Worm (Caenorhabditis elegans) whole organism, L4 larva: Measurements from ENCODE around the gene ZK250.14.
A peak's percentile ranks its signal among the peaks of the same experiment; 100 is the strongest.

Experiments
- D1046.2 ChIP-seq: fragments of 200-800 bp; sonication (Bioruptor generic); IDR thresholded peaks from 2 replicates; pipeline ENCODE4 v1.3.6; 2022; ENCODE audit warnings: missing genetic modification characterization, missing compliant biosample characterization
- F26F4.8 ChIP-seq: fragments of 200-800 bp; sonication (Bioruptor generic); conservative IDR thresholded peaks from 2 replicates; pipeline ENCODE4 v1.3.6; 2022; ENCODE audit warnings: missing genetic modification characterization, missing compliant biosample characterization
- F49E8.2 ChIP-seq: sonication (generic microtip); optimal IDR thresholded peaks from 2 replicates; lab custom pipeline; 2016; ENCODE audit warnings: missing compliant biosample characterization, mild to moderate bottlenecking, missing genetic modification characterization, borderline replicate concordance
- R02D3.7 ChIP-seq: fragments of 150-350 bp; sonication (generic microtip); optimal IDR thresholded peaks from 3 replicates; lab custom pipeline; 2014; ENCODE audit warnings: missing biosample characterization, missing genetic modification characterization
- T20F7.1 ChIP-seq: fragments of 200-800 bp; sonication (Bioruptor generic); optimal IDR thresholded peaks from 2 replicates; lab custom pipeline; 2018; ENCODE audit warnings: mild to moderate bottlenecking, missing genetic modification characterization, missing compliant biosample characterization
- T26A8.4 ChIP-seq: fragments of 200-800 bp; sonication (Bioruptor generic); IDR thresholded peaks from 2 replicates; pipeline ENCODE4 v1.3.6; 2022; ENCODE audit warnings: missing genetic modification characterization, missing compliant biosample characterization
- ZK337.2 ChIP-seq: fragments of 200-800 bp; sonication (Bioruptor generic); IDR thresholded peaks from 2 replicates; pipeline ENCODE4 v1.3.6; 2022; ENCODE audit warnings: missing genetic modification reagents, missing genetic modification characterization, missing compliant biosample characterization
- ama-1 ChIP-seq: fragments of 150-350 bp; optimal IDR thresholded peaks from 2 replicates; lab custom pipeline; 2014; ENCODE audit warnings: inconsistent platforms, mixed read lengths
- attf-4 ChIP-seq: sonication (generic microtip); optimal IDR thresholded peaks from 3 replicates; lab custom pipeline; 2017; ENCODE audit warnings: missing biosample characterization, missing genetic modification characterization
- ceh-20 ChIP-seq: fragments of 200-800 bp; sonication (Bioruptor generic); IDR thresholded peaks from 2 replicates; pipeline ENCODE4 v1.3.6; 2022; ENCODE audit warnings: missing genetic modification reagents, missing genetic modification characterization, missing compliant biosample characterization
- ceh-62 ChIP-seq: sonication (generic microtip); optimal IDR thresholded peaks from 2 replicates; lab custom pipeline; 2017; ENCODE audit warnings: missing biosample characterization, missing genetic modification characterization
- ceh-82 ChIP-seq: sonication (generic microtip); optimal IDR thresholded peaks from 2 replicates; lab custom pipeline; 2017; ENCODE audit warnings: missing biosample characterization, missing genetic modification characterization
- ces-1 ChIP-seq: fragments of 150-350 bp; sonication (generic microtip); optimal IDR thresholded peaks from 4 replicates; lab custom pipeline; 2014; ENCODE audit warnings: missing biosample characterization, missing genetic modification reagents, missing genetic modification characterization
- cey-2 ChIP-seq: sonication (generic microtip); optimal IDR thresholded peaks from 3 replicates; lab custom pipeline; 2017; ENCODE audit warnings: missing genetic modification characterization, mild to moderate bottlenecking, missing compliant biosample characterization, antibody characterized with exemption, borderline replicate concordance; ENCODE audit not compliant: insufficient read depth
- ctbp-1 ChIP-seq: fragments of 200-800 bp; sonication (Bioruptor generic); IDR thresholded peaks from 2 replicates; pipeline ENCODE4 v1.3.6; 2022; ENCODE audit warnings: missing genetic modification reagents, missing genetic modification characterization, missing compliant biosample characterization
- daf-12 ChIP-seq: fragments of 150-350 bp; optimal IDR thresholded peaks from 2 replicates; lab custom pipeline; 2014; ENCODE audit warnings: missing biosample characterization, missing genetic modification reagents, missing genetic modification characterization
- daf-16 ChIP-seq, 3 experiments: sonication (generic microtip); optimal IDR thresholded peaks; 2 replicates each; lab custom pipeline; 2016 to 2017; ENCODE audit warnings: missing genetic modification characterization in 3 of 3, missing genetic modification reagents in 3 of 3, mild to moderate bottlenecking in 2 of 3, missing compliant biosample characterization in 2 of 3, missing biosample characterization in 1 of 3, moderate library complexity in 1 of 3
- dmd-6 ChIP-seq: fragments of 200-800 bp; sonication (Bioruptor generic); IDR thresholded peaks from 2 replicates; pipeline ENCODE4 v1.3.6; 2022; ENCODE audit warnings: missing genetic modification reagents, missing genetic modification characterization, missing compliant biosample characterization
- dmd-8 ChIP-seq: fragments of 200-800 bp; sonication (Bioruptor generic); IDR thresholded peaks from 2 replicates; pipeline ENCODE4 v1.3.6; 2022; ENCODE audit warnings: missing genetic modification characterization, missing compliant biosample characterization
- dve-1 ChIP-seq: sonication (generic microtip); optimal IDR thresholded peaks from 2 replicates; lab custom pipeline; 2017; ENCODE audit warnings: antibody characterized with exemption, mild to moderate bottlenecking, missing genetic modification characterization, missing compliant biosample characterization; ENCODE audit not compliant: insufficient read depth
- egl-43 ChIP-seq: fragments of 200-800 bp; sonication (Bioruptor generic); IDR thresholded peaks from 2 replicates; pipeline ENCODE4 v1.3.6; 2022; ENCODE audit warnings: missing genetic modification reagents, missing genetic modification characterization, missing compliant biosample characterization
- fkh-10 ChIP-seq: fragments of 150-350 bp; optimal IDR thresholded peaks from 2 replicates; lab custom pipeline; 2014; ENCODE audit warnings: missing biosample characterization, missing genetic modification reagents, missing genetic modification characterization
- lim-7 ChIP-seq: fragments of 200-800 bp; sonication (Bioruptor generic); IDR thresholded peaks from 2 replicates; pipeline ENCODE4 v1.3.6; 2022; ENCODE audit warnings: missing genetic modification characterization, missing compliant biosample characterization
- lin-13 ChIP-seq: fragments of 150-350 bp; optimal IDR thresholded peaks from 2 replicates; lab custom pipeline; 2014; ENCODE audit warnings: missing biosample characterization, missing genetic modification reagents, missing genetic modification characterization
- lin-39 ChIP-seq: fragments of 150-350 bp; optimal IDR thresholded peaks from 2 replicates; lab custom pipeline; 2014; ENCODE audit warnings: missing biosample characterization, missing genetic modification reagents, missing genetic modification characterization
- madf-5 ChIP-seq, 2 experiments: fragments of 200-800 bp; sonication (Bioruptor generic); IDR thresholded peaks; 2 replicates each; pipeline ENCODE4 v1.3.6; 2022; ENCODE audit warnings: missing compliant biosample characterization in 2 of 2, missing genetic modification characterization in 2 of 2
- madf-9 ChIP-seq: fragments of 200-800 bp; sonication (Bioruptor generic); conservative IDR thresholded peaks from 2 replicates; pipeline ENCODE4 v1.3.6; 2022; ENCODE audit warnings: missing genetic modification reagents, missing genetic modification characterization, missing compliant biosample characterization
- mdl-1 ChIP-seq, 2 experiments: fragments of 150-350 bp in 1 of 2; sonication (generic microtip) in 1 of 2; optimal IDR thresholded peaks; 2 replicates each; lab custom pipeline; 2014 to 2017; ENCODE audit warnings: missing biosample characterization in 2 of 2, missing genetic modification characterization in 2 of 2
- mxl-2 ChIP-seq: fragments of 200-800 bp; sonication (Bioruptor generic); conservative IDR thresholded peaks from 2 replicates; pipeline ENCODE4 v1.3.6; 2022; ENCODE audit warnings: missing genetic modification reagents, missing genetic modification characterization, missing compliant biosample characterization
- nhr-28 ChIP-seq: fragments of 150-350 bp; optimal IDR thresholded peaks from 2 replicates; lab custom pipeline; 2014; ENCODE audit warnings: missing biosample characterization, missing genetic modification characterization
- nhr-41 ChIP-seq: fragments of 200-800 bp; sonication (Bioruptor generic); IDR thresholded peaks from 2 replicates; pipeline ENCODE4 v1.3.6; 2022; ENCODE audit warnings: missing genetic modification reagents, missing genetic modification characterization, missing compliant biosample characterization
- nhr-6 ChIP-seq: fragments of 150-350 bp; optimal IDR thresholded peaks from 2 replicates; lab custom pipeline; 2014; ENCODE audit warnings: missing biosample characterization, missing genetic modification characterization
- nhr-76 ChIP-seq: fragments of 150-350 bp; optimal IDR thresholded peaks from 2 replicates; lab custom pipeline; 2014; ENCODE audit warnings: missing biosample characterization, missing genetic modification characterization
- nhr-77 ChIP-seq: fragments of 150-350 bp; optimal IDR thresholded peaks from 2 replicates; lab custom pipeline; 2014; ENCODE audit warnings: missing biosample characterization, missing genetic modification characterization
- pqm-1 ChIP-seq: sonication (generic microtip); optimal IDR thresholded peaks from 2 replicates; lab custom pipeline; 2017; ENCODE audit warnings: missing biosample characterization, missing genetic modification characterization
- rbr-2 ChIP-seq: sonication (generic microtip); optimal IDR thresholded peaks from 2 replicates; lab custom pipeline; 2016; ENCODE audit warnings: missing genotype, missing genetic modification characterization, missing compliant biosample characterization
- saeg-2 ChIP-seq: fragments of 200-800 bp; sonication (Bioruptor generic); IDR thresholded peaks from 2 replicates; pipeline ENCODE4 v1.3.6; 2022; ENCODE audit warnings: missing genetic modification reagents, missing genetic modification characterization, missing compliant biosample characterization
- skn-1 ChIP-seq: fragments of 150-350 bp; optimal IDR thresholded peaks from 2 replicates; lab custom pipeline; 2014; ENCODE audit warnings: missing biosample characterization, missing genetic modification characterization
- spr-3 ChIP-seq: fragments of 200-800 bp; sonication (Bioruptor generic); optimal IDR thresholded peaks from 2 replicates; lab custom pipeline; 2018; ENCODE audit warnings: mild to moderate bottlenecking, missing genetic modification characterization, missing compliant biosample characterization
- tra-1 ChIP-seq: fragments of 200-800 bp; sonication (Bioruptor generic); IDR thresholded peaks from 2 replicates; pipeline ENCODE4 v1.3.6; 2022; ENCODE audit warnings: missing genetic modification reagents, missing genetic modification characterization, missing compliant biosample characterization
- unc-130 ChIP-seq: sonication (generic microtip); optimal IDR thresholded peaks from 2 replicates; lab custom pipeline; 2016; ENCODE audit warnings: missing genetic modification reagents, missing genetic modification characterization, missing compliant biosample characterization
- vab-7 ChIP-seq: fragments of 200-800 bp; sonication (Bioruptor generic); IDR thresholded peaks from 2 replicates; pipeline ENCODE4 v1.3.6; 2022; ENCODE audit warnings: missing genetic modification reagents, missing genetic modification characterization, missing compliant biosample characterization
- zfp-3 ChIP-seq: fragments of 200-800 bp; sonication (Bioruptor generic); conservative IDR thresholded peaks from 2 replicates; pipeline ENCODE4 v1.3.6; 2022; ENCODE audit warnings: missing genetic modification reagents, missing genetic modification characterization, missing compliant biosample characterization
- ztf-11 ChIP-seq: fragments of 150-350 bp; optimal IDR thresholded peaks from 2 replicates; lab custom pipeline; 2014; ENCODE audit warnings: missing biosample characterization, missing genetic modification characterization

The ZK250.14 gene

ce11 chrII:1945093-1945492, at the start of gene ZK250.14:
Gene ZK250.14 (minus strand): TSS chrII:1945193.
- no peak for TF ChIP-seq vab-7
- no peak for TF ChIP-seq dmd-6 (GFP tag; lab: Robert Waterston, UW)
- TF ChIP-seq dmd-8 (GFP tag; lab: Robert Waterston, UW): no peak
- TF ChIP-seq egl-43: no peak
- TF ChIP-seq ceh-20 (GFP tag; lab: Robert Waterston, UW): no peak
- no peak for TF ChIP-seq ceh-82 (tag; lab: Kevin White, UChicago)
- TF ChIP-seq daf-12: no peak
- TF ChIP-seq nhr-6 (tag; lab: Kevin White, UChicago): no peak
- TF ChIP-seq madf-9 (GFP tag; lab: Robert Waterston, UW): no peak
- TF ChIP-seq ZK337.2: no peak
- TF ChIP-seq R02D3.7: no peak
- no peak for TF ChIP-seq spr-3 (GFP tag; lab: Kevin White, UChicago)
- TF ChIP-seq ces-1 (GFP tag; lab: Kevin White, UChicago): no peak
- no peak for TF ChIP-seq cey-2 (tag; lab: Kevin White, UChicago)
- no peak for TF ChIP-seq nhr-41 (GFP tag; lab: Robert Waterston, UW)
- no peak for TF ChIP-seq nhr-76

ce11 chrII:1993738-1994137, 48.7 kb upstream of the ZK250.14 start, which contains the start of gene math-21:
Gene math-21 (plus strand): TSS chrII:1994038.
- TF ChIP-seq madf-5 (GFP tag; IDR thresholded peaks at IDR 0.05; lab: Robert Waterston, UW) (no peak), nhr-28 (tag; lab: Kevin White, UChicago) (peak; percentile 6), nhr-77 (tag; lab: Kevin White, UChicago) (no peak), lim-7 (GFP tag; lab: Robert Waterston, UW) (no peak), skn-1 (tag; lab: Kevin White, UChicago) (no peak), daf-16 (GFP tag; optimal IDR thresholded peaks at IDR 0.05; lab: Kevin White, UChicago) (no peak), daf-16 (tag; optimal IDR thresholded peaks at IDR 0.05; lab: Kevin White, UChicago) (peak; percentile 71), ctbp-1 (no peak), dve-1 (tag; lab: Kevin White, UChicago) (no peak), lin-13 (GFP tag; lab: Kevin White, UChicago) (no peak), rbr-2 (tag; lab: Kevin White, UChicago) (no peak), ztf-11 (tag; lab: Kevin White, UChicago) (no peak), D1046.2 (GFP tag; lab: Robert Waterston, UW) (no peak), lin-39 (no peak), ama-1 (lab: Kevin White, UChicago) (no peak), pqm-1 (peak; percentile 38), mxl-2 (GFP tag; lab: Robert Waterston, UW) (no peak), attf-4 (no peak), ceh-62 (tag; lab: Kevin White, UChicago) (no peak), saeg-2 (GFP tag; lab: Robert Waterston, UW) (no peak), tra-1 (GFP tag; lab: Robert Waterston, UW) (no peak), F26F4.8 (no peak), T20F7.1 (GFP tag; lab: Kevin White, UChicago) (no peak), F49E8.2 (tag; lab: Kevin White, UChicago) (no peak), fkh-10 (no peak), unc-130 (no peak)

ce11 chrII:1989010-1989409, 44.0 kb upstream of the ZK250.14 start, which contains the start of gene math-44:
Gene math-44 (plus strand): TSS chrII:1989310.
- TF ChIP-seq mdl-1 (tag; optimal IDR thresholded peaks at IDR 0.05; lab: Kevin White, UChicago) (no peak), T26A8.4 (GFP tag; lab: Robert Waterston, UW) (no peak), nhr-28 (tag; lab: Kevin White, UChicago) (peak; percentile 2), zfp-3 (GFP tag; lab: Robert Waterston, UW) (no peak)
- TF ChIP-seq, all 104 proteins: peak for 1
